Worm (Caenorhabditis elegans) whole organism, L4 larva: Measurements from ENCODE around the gene anoh-1.
"Not testable (repeated sequence)": the region's sequence is repeated elsewhere in the genome, so short reads cannot be mapped to it uniquely, and the experiment has no call there.

Experiments
- D1046.2 ChIP-seq: fragments of 200-800 bp; sonication (Bioruptor generic); IDR thresholded peaks from 2 replicates; pipeline ENCODE4 v1.3.6; 2022; ENCODE audit warnings: missing genetic modification characterization, missing compliant biosample characterization
- F37D6.2 ChIP-seq: sonication (generic microtip); optimal IDR thresholded peaks from 2 replicates; lab custom pipeline; 2016; ENCODE audit warnings: mild to moderate bottlenecking, missing genetic modification characterization, missing compliant biosample characterization
- T26A8.4 ChIP-seq: fragments of 200-800 bp; sonication (Bioruptor generic); IDR thresholded peaks from 2 replicates; pipeline ENCODE4 v1.3.6; 2022; ENCODE audit warnings: missing genetic modification characterization, missing compliant biosample characterization
- Y48G9A.11 ChIP-seq: fragments of 200-800 bp; sonication (Bioruptor generic); IDR thresholded peaks from 2 replicates; pipeline ENCODE4 v1.3.6; 2022; ENCODE audit warnings: missing genetic modification reagents, missing genetic modification characterization, missing compliant biosample characterization
- ZK337.2 ChIP-seq: fragments of 200-800 bp; sonication (Bioruptor generic); IDR thresholded peaks from 2 replicates; pipeline ENCODE4 v1.3.6; 2022; ENCODE audit warnings: missing genetic modification reagents, missing genetic modification characterization, missing compliant biosample characterization
- aha-1 ChIP-seq: fragments of 150-350 bp; peaks from one replicate; lab custom pipeline; 2014; ENCODE audit warnings: missing biosample characterization, missing genetic modification characterization
- arid-1 ChIP-seq: fragments of 200-800 bp; sonication (Bioruptor generic); conservative IDR thresholded peaks from 2 replicates; pipeline ENCODE4 v1.3.6; 2022; ENCODE audit warnings: missing genetic modification reagents, missing genetic modification characterization, missing compliant biosample characterization
- ceh-20 ChIP-seq: fragments of 200-800 bp; sonication (Bioruptor generic); IDR thresholded peaks from 2 replicates; pipeline ENCODE4 v1.3.6; 2022; ENCODE audit warnings: missing genetic modification reagents, missing genetic modification characterization, missing compliant biosample characterization
- ceh-62 ChIP-seq: sonication (generic microtip); optimal IDR thresholded peaks from 2 replicates; lab custom pipeline; 2017; ENCODE audit warnings: missing biosample characterization, missing genetic modification characterization
- ctbp-1 ChIP-seq: fragments of 200-800 bp; sonication (Bioruptor generic); IDR thresholded peaks from 2 replicates; pipeline ENCODE4 v1.3.6; 2022; ENCODE audit warnings: missing genetic modification reagents, missing genetic modification characterization, missing compliant biosample characterization
- daf-16 ChIP-seq, 3 experiments: sonication (generic microtip); optimal IDR thresholded peaks; 2 replicates each; lab custom pipeline; 2016 to 2017; ENCODE audit warnings: missing genetic modification characterization in 3 of 3, missing genetic modification reagents in 3 of 3, mild to moderate bottlenecking in 2 of 3, missing compliant biosample characterization in 2 of 3, missing biosample characterization in 1 of 3, moderate library complexity in 1 of 3
- dmd-6 ChIP-seq: fragments of 200-800 bp; sonication (Bioruptor generic); IDR thresholded peaks from 2 replicates; pipeline ENCODE4 v1.3.6; 2022; ENCODE audit warnings: missing genetic modification reagents, missing genetic modification characterization, missing compliant biosample characterization
- dmd-8 ChIP-seq: fragments of 200-800 bp; sonication (Bioruptor generic); IDR thresholded peaks from 2 replicates; pipeline ENCODE4 v1.3.6; 2022; ENCODE audit warnings: missing genetic modification characterization, missing compliant biosample characterization
- dpl-1 ChIP-seq: fragments of 150-350 bp; optimal IDR thresholded peaks from 2 replicates; lab custom pipeline; 2014; ENCODE audit warnings: missing biosample characterization, missing genetic modification reagents, missing genetic modification characterization
- dve-1 ChIP-seq: sonication (generic microtip); optimal IDR thresholded peaks from 2 replicates; lab custom pipeline; 2017; ENCODE audit warnings: antibody characterized with exemption, mild to moderate bottlenecking, missing genetic modification characterization, missing compliant biosample characterization; ENCODE audit not compliant: insufficient read depth
- egl-43 ChIP-seq: fragments of 200-800 bp; sonication (Bioruptor generic); IDR thresholded peaks from 2 replicates; pipeline ENCODE4 v1.3.6; 2022; ENCODE audit warnings: missing genetic modification reagents, missing genetic modification characterization, missing compliant biosample characterization
- hlh-11 ChIP-seq: fragments of 200-800 bp; sonication (Bioruptor generic); optimal IDR thresholded peaks from 2 replicates; lab custom pipeline; 2018; ENCODE audit warnings: mild to moderate bottlenecking, missing genetic modification characterization, missing compliant biosample characterization
- hlh-30 ChIP-seq: sonication (generic microtip); optimal IDR thresholded peaks from 2 replicates; lab custom pipeline; 2017; ENCODE audit warnings: antibody characterized with exemption, mild to moderate bottlenecking, missing genetic modification characterization, missing compliant biosample characterization; ENCODE audit not compliant: insufficient read depth
- hmg-1.1 ChIP-seq: fragments of 200-800 bp; sonication (Bioruptor generic); IDR thresholded peaks from 2 replicates; pipeline ENCODE4 v1.3.6; 2022; ENCODE audit warnings: missing genetic modification reagents, missing genetic modification characterization, missing compliant biosample characterization
- lim-7 ChIP-seq: fragments of 200-800 bp; sonication (Bioruptor generic); IDR thresholded peaks from 2 replicates; pipeline ENCODE4 v1.3.6; 2022; ENCODE audit warnings: missing genetic modification characterization, missing compliant biosample characterization
- lin-1 ChIP-seq: fragments of 200-800 bp; sonication (Bioruptor generic); IDR thresholded peaks from 2 replicates; pipeline ENCODE4 v1.3.6; 2022; ENCODE audit warnings: missing genetic modification reagents, missing genetic modification characterization, missing compliant biosample characterization
- lin-29 ChIP-seq: fragments of 200-800 bp; sonication (Bioruptor generic); IDR thresholded peaks from 2 replicates; pipeline ENCODE4 v1.3.6; 2022; ENCODE audit warnings: missing genetic modification reagents, missing genetic modification characterization, missing compliant biosample characterization
- lin-38 ChIP-seq: fragments of 200-800 bp; sonication (Bioruptor generic); IDR thresholded peaks from 2 replicates; pipeline ENCODE4 v1.3.6; 2022; ENCODE audit warnings: missing genetic modification reagents, missing genetic modification characterization, missing compliant biosample characterization
- mep-1 ChIP-seq: fragments of 150-350 bp; sonication (generic microtip); optimal IDR thresholded peaks from 3 replicates; lab custom pipeline; 2014; ENCODE audit warnings: missing biosample characterization, missing genetic modification characterization
- mes-2 ChIP-seq: sonication (generic microtip); optimal IDR thresholded peaks from 2 replicates; lab custom pipeline; 2016; ENCODE audit warnings: missing genotype, mild to moderate bottlenecking, missing genetic modification characterization, missing compliant biosample characterization; ENCODE audit not compliant: poor library complexity, severe bottlenecking
- mxl-3 ChIP-seq: fragments of 200-800 bp; sonication (Bioruptor generic); optimal IDR thresholded peaks from 2 replicates; lab custom pipeline; 2018; ENCODE audit warnings: mild to moderate bottlenecking, missing genetic modification characterization, missing compliant biosample characterization
- nhr-102 ChIP-seq: sonication (generic microtip); optimal IDR thresholded peaks from 2 replicates; lab custom pipeline; 2016; ENCODE audit warnings: mild to moderate bottlenecking, missing genetic modification characterization, moderate library complexity, missing compliant biosample characterization
- nhr-237 ChIP-seq: sonication (generic microtip); optimal IDR thresholded peaks from 2 replicates; lab custom pipeline; 2017; ENCODE audit warnings: missing biosample characterization, missing genetic modification characterization
- nhr-28 ChIP-seq: fragments of 150-350 bp; optimal IDR thresholded peaks from 2 replicates; lab custom pipeline; 2014; ENCODE audit warnings: missing biosample characterization, missing genetic modification characterization
- nhr-42 ChIP-seq: fragments of 200-800 bp; sonication (Bioruptor generic); IDR thresholded peaks from 2 replicates; pipeline ENCODE4 v1.3.6; 2022; ENCODE audit warnings: missing genetic modification characterization, missing compliant biosample characterization
- pha-4 ChIP-seq, 2 experiments: fragments of 150-350 bp in 1 of 2; fragments of 200-800 bp in 1 of 2; sonication (Bioruptor generic) in 1 of 2; IDR thresholded peaks in 1 of 2; optimal IDR thresholded peaks in 1 of 2; 2 replicates each; pipeline versions ENCODE4 v1.3.6 to Lab custom; 2014 to 2022; ENCODE audit warnings: missing genetic modification characterization in 2 of 2, missing genetic modification reagents in 2 of 2, missing biosample characterization in 1 of 2, missing compliant biosample characterization in 1 of 2
- php-3 ChIP-seq: fragments of 200-800 bp; sonication (Bioruptor generic); IDR thresholded peaks from 2 replicates; pipeline ENCODE4 v1.3.6; 2022; ENCODE audit warnings: missing genetic modification reagents, missing genetic modification characterization, missing compliant biosample characterization
- saeg-2 ChIP-seq: fragments of 200-800 bp; sonication (Bioruptor generic); IDR thresholded peaks from 2 replicates; pipeline ENCODE4 v1.3.6; 2022; ENCODE audit warnings: missing genetic modification reagents, missing genetic modification characterization, missing compliant biosample characterization
- set-16 ChIP-seq: fragments of 200-800 bp; sonication (Bioruptor generic); IDR thresholded peaks from 2 replicates; pipeline ENCODE4 v1.3.6; 2022; ENCODE audit warnings: missing genetic modification reagents, missing genetic modification characterization, missing compliant biosample characterization
- snpc-1.2 ChIP-seq: fragments of 200-800 bp; sonication (Bioruptor generic); IDR thresholded peaks from 2 replicates; pipeline ENCODE4 v1.3.6; 2022; ENCODE audit warnings: missing genetic modification reagents, missing genetic modification characterization, missing compliant biosample characterization
- unc-130 ChIP-seq: sonication (generic microtip); optimal IDR thresholded peaks from 2 replicates; lab custom pipeline; 2016; ENCODE audit warnings: missing genetic modification reagents, missing genetic modification characterization, missing compliant biosample characterization
- vab-7 ChIP-seq: fragments of 200-800 bp; sonication (Bioruptor generic); IDR thresholded peaks from 2 replicates; pipeline ENCODE4 v1.3.6; 2022; ENCODE audit warnings: missing genetic modification reagents, missing genetic modification characterization, missing compliant biosample characterization
- zfp-3 ChIP-seq: fragments of 200-800 bp; sonication (Bioruptor generic); conservative IDR thresholded peaks from 2 replicates; pipeline ENCODE4 v1.3.6; 2022; ENCODE audit warnings: missing genetic modification reagents, missing genetic modification characterization, missing compliant biosample characterization
- ztf-7 ChIP-seq: fragments of 150-350 bp; optimal IDR thresholded peaks from 2 replicates; lab custom pipeline; 2014; ENCODE audit warnings: missing biosample characterization, missing genetic modification characterization

The anoh-1 gene

ce11 chrIII:13285421-13285820 is 39.1 kb downstream of the anoh-1 start, which contains the start of gene F56A8.8:
Gene F56A8.8 (plus strand): TSS chrIII:13285721.
- TF ChIP-seq ceh-20 (0 out of 2 replicates have a peak, but pooled peaks have one; percentile 8), mxl-3 (no peak), nhr-237 (tag; lab: Kevin White, UChicago) (no peak), pha-4 (GFP tag; IDR thresholded peaks at IDR 0.05; lab: Robert Waterston, UW) (0 out of 2 replicates have a peak, but pooled peaks have one; percentile 32), pha-4 (tag; optimal IDR thresholded peaks at IDR 0.05; lab: Kevin White, UChicago) (no peak)

ce11 chrIII:13292971-13293514 is 46.7 kb downstream of the anoh-1 start, which contains the start of gene set-25:
Gene set-25 (minus strand): TSS chrIII:13293090.
- peak; percentile 36 for TF ChIP-seq mep-1 (tag; lab: Kevin White, UChicago)
- TF ChIP-seq hmg-1.1 (GFP tag; lab: Robert Waterston, UW), result peak; percentile 65
- peak; percentile 13 for TF ChIP-seq hlh-11 (tag; lab: Kevin White, UChicago)
- TF ChIP-seq pha-4 (GFP tag; IDR thresholded peaks at IDR 0.05; lab: Robert Waterston, UW), result peak; percentile 50; the same call in 1 of the 2 replicates
- not testable (repeated sequence) for TF ChIP-seq pha-4 (tag; optimal IDR thresholded peaks at IDR 0.05; lab: Kevin White, UChicago)
- 0 out of 2 replicates have a peak, but pooled peaks have one; percentile 23 for TF ChIP-seq egl-43 (GFP tag; lab: Robert Waterston, UW)
- TF ChIP-seq ctbp-1 (GFP tag; lab: Robert Waterston, UW), result peak; percentile 36; the same call in 1 of the 2 replicates
- peak; percentile 17; the same call in 1 of the 2 replicates for TF ChIP-seq lin-29 (GFP tag; lab: Robert Waterston, UW)
- peak; percentile 47 for TF ChIP-seq lin-38 (GFP tag; lab: Robert Waterston, UW)
- peak; percentile 27 for TF ChIP-seq aha-1 (tag; lab: Kevin White, UChicago)
- peak; percentile 13 for TF ChIP-seq unc-130 (GFP tag; lab: Kevin White, UChicago)

ce11 chrIII:13296289-13296874 is 50.0 kb downstream of the anoh-1 start, which contains the start of gene npp-18:
Gene npp-18 (plus strand): TSS chrIII:13296853.
- TF ChIP-seq ceh-20 (peak; percentile 77), ceh-62 (peak; percentile 12), hlh-30 (tag; lab: Kevin White, UChicago) (peak; percentile 4), lim-7 (GFP tag; lab: Robert Waterston, UW) (peak; percentile 62; the same call in 1 of the 2 replicates), pha-4 (GFP tag; IDR thresholded peaks at IDR 0.05; lab: Robert Waterston, UW) (peak; percentile 77), hlh-11 (tag; lab: Kevin White, UChicago) (peak; percentile 4), nhr-42 (GFP tag; lab: Robert Waterston, UW) (0 out of 2 replicates have a peak, but pooled peaks have one; percentile 62), dmd-6 (GFP tag; lab: Robert Waterston, UW) (peak; percentile 54), set-16 (GFP tag; lab: Robert Waterston, UW) (peak; percentile 55; the same call in 1 of the 2 replicates), F37D6.2 (tag; lab: Kevin White, UChicago) (peak; percentile 16), egl-43 (GFP tag; lab: Robert Waterston, UW) (peak; percentile 76; the same call in 1 of the 2 replicates), ZK337.2 (GFP tag; lab: Robert Waterston, UW) (0 out of 2 replicates have a peak, but pooled peaks have one; percentile 46), nhr-28 (tag; lab: Kevin White, UChicago) (peak; percentile 9), dmd-8 (0 out of 2 replicates have a peak, but pooled peaks have one; percentile 44), Y48G9A.11 (GFP tag; lab: Robert Waterston, UW) (peak; percentile 55; the same call in 1 of the 2 replicates), daf-16 (tag; optimal IDR thresholded peaks at IDR 0.05; lab: Kevin White, UChicago) (peak; percentile 2), lin-1 (GFP tag; lab: Robert Waterston, UW) (0 out of 2 replicates have a peak, but pooled peaks have one; percentile 54), saeg-2 (GFP tag; lab: Robert Waterston, UW) (peak; percentile 76; the same call in 1 of the 2 replicates), ctbp-1 (GFP tag; lab: Robert Waterston, UW) (peak; percentile 70; the same call in 1 of the 2 replicates), T26A8.4 (GFP tag; lab: Robert Waterston, UW) (peak; percentile 87), zfp-3 (peak; percentile 70), ztf-7 (peak; percentile 0), hmg-1.1 (GFP tag; lab: Robert Waterston, UW) (peak; percentile 86), snpc-1.2 (0 out of 2 replicates have a peak, but pooled peaks have one; percentile 7), D1046.2 (peak; percentile 77; the same call in 1 of the 2 replicates), lin-29 (GFP tag; lab: Robert Waterston, UW) (peak; percentile 58; the same call in 1 of the 2 replicates), arid-1 (GFP tag; lab: Robert Waterston, UW) (0 out of 2 replicates have a peak, but pooled peaks have one; percentile 15), vab-7 (GFP tag; lab: Robert Waterston, UW) (peak; percentile 67), php-3 (GFP tag; lab: Robert Waterston, UW) (peak; percentile 45; the same call in 1 of the 2 replicates), nhr-102 (peak; percentile 49), mes-2 (tag; lab: Kevin White, UChicago) (peak; percentile 81), lin-38 (GFP tag; lab: Robert Waterston, UW) (peak; percentile 84), dpl-1 (GFP tag; lab: Kevin White, UChicago) (peak; percentile 89), dve-1 (tag; lab: Kevin White, UChicago) (peak; percentile 56)
- TF ChIP-seq pha-4 (tag; optimal IDR thresholded peaks at IDR 0.05; lab: Kevin White, UChicago); daf-16 (GFP tag; optimal IDR thresholded peaks at IDR 0.05; lab: Kevin White, UChicago): not testable (repeated sequence)
